Fruit fly (Drosophila melanogaster) whole organism, embryonic: ENCODE data around the gene Men.

Experiments used
- CG10147 ChIP-seq: fragments of 200-800 bp; sonication (Bioruptor generic); optimal IDR thresholded peaks from 2 replicates; lab custom pipeline; 2019; ENCODE audit warnings: missing biosample characterization, mild to moderate bottlenecking, missing genetic modification characterization, moderate library complexity
- CG10431 ChIP-seq: fragments of 200-800 bp; sonication (Bioruptor generic); optimal IDR thresholded peaks from 3 replicates; lab custom pipeline; 2018; ENCODE audit warnings: missing biosample characterization, mild to moderate bottlenecking, missing genetic modification characterization
- CG10979 ChIP-seq: fragments of 200-800 bp; sonication (Bioruptor generic); optimal IDR thresholded peaks from 2 replicates; lab custom pipeline; 2018; ENCODE audit warnings: missing biosample characterization, mild to moderate bottlenecking, missing genetic modification characterization, moderate library complexity
- CG11093 ChIP-seq: fragments of 200-800 bp; sonication (Bioruptor generic); IDR thresholded peaks from 3 replicates; pipeline ENCODE4 v1.3.6; 2022; ENCODE audit warnings: missing biosample characterization, missing genetic modification characterization
- CG13123 ChIP-seq: fragments of 200-800 bp; sonication (Bioruptor generic); optimal IDR thresholded peaks from 2 replicates; lab custom pipeline; 2016; ENCODE audit warnings: missing biosample characterization, missing genetic modification characterization
- CG13296 ChIP-seq: fragments of 200-800 bp; sonication (Bioruptor generic); optimal IDR thresholded peaks from 3 replicates; lab custom pipeline; 2018; ENCODE audit warnings: missing biosample characterization, mild to moderate bottlenecking, missing genetic modification characterization
- CG13424 ChIP-seq: fragments of 200-800 bp; sonication (Bioruptor generic); optimal IDR thresholded peaks from 2 replicates; lab custom pipeline; 2019; ENCODE audit warnings: missing biosample characterization, mild to moderate bottlenecking, missing genetic modification characterization, moderate library complexity
- CG14667 ChIP-seq: fragments of 200-800 bp; sonication (Bioruptor generic); IDR thresholded peaks from 2 replicates; pipeline ENCODE4 v1.3.6; 2022; ENCODE audit warnings: missing biosample characterization, missing genetic modification characterization
- CG14710 ChIP-seq: fragments of 200-800 bp; sonication (Bioruptor generic); optimal IDR thresholded peaks from 3 replicates; lab custom pipeline; 2019; ENCODE audit warnings: missing biosample characterization, mild to moderate bottlenecking, missing genetic modification characterization, moderate library complexity
- CG15514 ChIP-seq: fragments of 200-800 bp; sonication (Bioruptor generic); optimal IDR thresholded peaks from 3 replicates; lab custom pipeline; 2017; ENCODE audit warnings: missing biosample characterization, missing genetic modification characterization, mild to moderate bottlenecking, moderate library complexity, missing genetic modification reagents
- CG2120 ChIP-seq: fragments of 200-800 bp; sonication (Bioruptor generic); optimal IDR thresholded peaks from 3 replicates; lab custom pipeline; 2016; ENCODE audit warnings: missing biosample characterization, missing genetic modification characterization
- CG2875 ChIP-seq: fragments of 200-800 bp; sonication (Bioruptor generic); optimal IDR thresholded peaks from 2 replicates; lab custom pipeline; 2017; ENCODE audit warnings: missing biosample characterization, mild to moderate bottlenecking, missing genetic modification characterization, missing genetic modification reagents
- CG30020 ChIP-seq: fragments of 200-800 bp; optimal IDR thresholded peaks from 2 replicates; lab custom pipeline; 2019; ENCODE audit warnings: missing biosample characterization, mild to moderate bottlenecking, missing genetic modification characterization, moderate library complexity
- CG30431 ChIP-seq: fragments of 200-800 bp; sonication (Bioruptor generic); optimal IDR thresholded peaks from 2 replicates; lab custom pipeline; 2017; ENCODE audit warnings: missing biosample characterization, missing genetic modification characterization
- CG3163 ChIP-seq: fragments of 200-800 bp; sonication (Bioruptor generic); optimal IDR thresholded peaks from 3 replicates; lab custom pipeline; 2016; ENCODE audit warnings: missing biosample characterization, missing genetic modification characterization
- CG32767 ChIP-seq: fragments of 200-800 bp; sonication (Bioruptor generic); IDR thresholded peaks from 2 replicates; pipeline ENCODE4 v1.3.6; 2022; ENCODE audit warnings: missing biosample characterization, missing genetic modification characterization
- CG3995 ChIP-seq: fragments of 200-800 bp; sonication (Bioruptor generic); optimal IDR thresholded peaks from 3 replicates; lab custom pipeline; 2016; ENCODE audit warnings: missing biosample characterization, missing genetic modification characterization
- CG4360 ChIP-seq: fragments of 200-800 bp; sonication (Bioruptor generic); IDR thresholded peaks from 2 replicates; pipeline ENCODE4 v1.3.6; 2022; ENCODE audit warnings: missing biosample characterization, missing genetic modification characterization
- CG43689 ChIP-seq: fragments of 200-800 bp; sonication (Bioruptor generic); IDR thresholded peaks from 2 replicates; pipeline ENCODE4 v1.3.6; 2022; ENCODE audit warnings: missing biosample characterization, missing genetic modification characterization
- CTCF ChIP-seq: fragments of 200-800 bp; sonication (Bioruptor generic); optimal IDR thresholded peaks from 2 replicates; lab custom pipeline; 2017; ENCODE audit warnings: missing biosample characterization, mild to moderate bottlenecking, missing genetic modification characterization, moderate library complexity
- CrebB ChIP-seq: fragments of 200-800 bp; sonication (Bioruptor generic); optimal IDR thresholded peaks from 3 replicates; lab custom pipeline; 2018; ENCODE audit warnings: missing biosample characterization, mild to moderate bottlenecking, missing genetic modification characterization
- Dp ChIP-seq: fragments of 200-800 bp; sonication (Bioruptor generic); optimal IDR thresholded peaks from 2 replicates; lab custom pipeline; 2018; ENCODE audit warnings: missing biosample characterization, mild to moderate bottlenecking, missing genetic modification characterization, moderate library complexity
- Drgx ChIP-seq: fragments of 200-800 bp; sonication (Bioruptor generic); IDR thresholded peaks from 2 replicates; pipeline ENCODE4 v1.3.6; 2022; ENCODE audit warnings: missing biosample characterization, missing genetic modification characterization
- Ets97D ChIP-seq: fragments of 200-800 bp; sonication (Bioruptor generic); optimal IDR thresholded peaks from 3 replicates; lab custom pipeline; 2016; ENCODE audit warnings: missing biosample characterization, missing genetic modification characterization
- HLH4C ChIP-seq: fragments of 200-800 bp; sonication (Bioruptor generic); IDR thresholded peaks from 3 replicates; pipeline ENCODE4 v1.3.6; 2022; ENCODE audit warnings: missing biosample characterization, missing genetic modification characterization; ENCODE audit not compliant: partially characterized antibody
- Hey ChIP-seq: fragments of 200-800 bp; sonication (Bioruptor generic); optimal IDR thresholded peaks from 3 replicates; lab custom pipeline; 2018; ENCODE audit warnings: missing biosample characterization, mild to moderate bottlenecking, missing genetic modification characterization
- Hr39 ChIP-seq: fragments of >200 bp; optimal IDR thresholded peaks from 2 replicates; lab custom pipeline; 2017
- Lim3 ChIP-seq: fragments of 200-800 bp; sonication (Bioruptor generic); IDR thresholded peaks from 2 replicates; pipeline ENCODE4 v1.3.6; 2022; ENCODE audit warnings: missing biosample characterization, missing genetic modification characterization
- MBD-R2 ChIP-seq: fragments of 200-800 bp; sonication (Bioruptor generic); IDR thresholded peaks from 2 replicates; pipeline ENCODE4 v1.3.6; 2022; ENCODE audit warnings: missing biosample characterization, missing genetic modification characterization
- MESR4 ChIP-seq: fragments of 200-800 bp; sonication (Bioruptor generic); optimal IDR thresholded peaks from 2 replicates; lab custom pipeline; 2018; ENCODE audit warnings: missing biosample characterization, mild to moderate bottlenecking, missing genetic modification characterization, moderate library complexity
- Med ChIP-seq: fragments of 200-800 bp; sonication (Bioruptor generic); peaks from one replicate; lab custom pipeline; 2016; ENCODE audit warnings: missing biosample characterization, missing genetic modification characterization, mild to moderate bottlenecking, inconsistent platforms, moderate library complexity
- Oli ChIP-seq: fragments of 200-800 bp; sonication (Bioruptor generic); optimal IDR thresholded peaks from 2 replicates; lab custom pipeline; 2018; ENCODE audit warnings: missing biosample characterization, mild to moderate bottlenecking, missing genetic modification characterization, moderate library complexity
- Rx ChIP-seq: fragments of 200-800 bp; sonication (Bioruptor generic); IDR thresholded peaks from 2 replicates; pipeline ENCODE4 v1.3.6; 2022; ENCODE audit warnings: missing biosample characterization, missing genetic modification characterization
- Ssrp ChIP-seq: fragments of 200-800 bp; sonication (Bioruptor generic); optimal IDR thresholded peaks from 2 replicates; lab custom pipeline; 2018; ENCODE audit warnings: missing biosample characterization, mild to moderate bottlenecking, missing genetic modification characterization, moderate library complexity
- amos ChIP-seq: fragments of 200-800 bp; sonication (Bioruptor generic); IDR thresholded peaks from 2 replicates; pipeline ENCODE4 v1.3.6; 2022; ENCODE audit warnings: missing biosample characterization, missing genetic modification characterization; ENCODE audit not compliant: partially characterized antibody
- caup ChIP-seq: fragments of 200-800 bp; sonication (Bioruptor generic); optimal IDR thresholded peaks from 3 replicates; lab custom pipeline; 2017; ENCODE audit warnings: missing biosample characterization, mild to moderate bottlenecking, missing genetic modification characterization, moderate library complexity; ENCODE audit not compliant: severe bottlenecking
- dpn ChIP-seq, 2 experiments: fragments of 200-800 bp; sonication (Bioruptor generic); optimal IDR thresholded peaks; 3 replicates each; lab custom pipeline; 2016; ENCODE audit warnings: missing biosample characterization in 2 of 2, missing genetic modification characterization in 2 of 2
- gsb ChIP-seq: fragments of 200-800 bp; sonication (Bioruptor generic); IDR thresholded peaks from 2 replicates; pipeline ENCODE4 v1.3.6; 2022; ENCODE audit warnings: missing biosample characterization, missing genetic modification characterization
- gsb-n ChIP-seq: fragments of 200-800 bp; sonication (Bioruptor generic); optimal IDR thresholded peaks from 3 replicates; lab custom pipeline; 2018; ENCODE audit warnings: missing biosample characterization, mild to moderate bottlenecking, missing genetic modification characterization
- ham ChIP-seq: fragments of 200-800 bp; sonication (Bioruptor generic); IDR thresholded peaks from 2 replicates; pipeline ENCODE4 v1.3.6; 2022; ENCODE audit warnings: missing biosample characterization, missing genetic modification characterization
- inv ChIP-seq: fragments of 200-800 bp; sonication (Bioruptor generic); IDR thresholded peaks from 2 replicates; pipeline ENCODE4 v1.3.6; 2022; ENCODE audit warnings: missing biosample characterization, missing genetic modification characterization; ENCODE audit not compliant: partially characterized antibody
- kay ChIP-seq: fragments of 200-800 bp; sonication (Bioruptor generic); optimal IDR thresholded peaks from 2 replicates; lab custom pipeline; 2016; ENCODE audit warnings: missing biosample characterization, missing genetic modification characterization
- lilli ChIP-seq: fragments of 200-800 bp; sonication (Bioruptor generic); optimal IDR thresholded peaks from 3 replicates; lab custom pipeline; 2016; ENCODE audit warnings: missing biosample characterization, missing genetic modification characterization
- lmd ChIP-seq: fragments of 200-800 bp; sonication (Bioruptor generic); IDR thresholded peaks from 2 replicates; pipeline ENCODE4 v1.3.6; 2022; ENCODE audit warnings: missing biosample characterization, missing genetic modification characterization
- maf-S ChIP-seq: fragments of 200-800 bp; sonication (Bioruptor generic); optimal IDR thresholded peaks from 2 replicates; lab custom pipeline; 2016; ENCODE audit warnings: missing biosample characterization, missing genetic modification characterization
- mam ChIP-seq: fragments of 200-800 bp; sonication (Bioruptor generic); optimal IDR thresholded peaks from 3 replicates; lab custom pipeline; 2016; ENCODE audit warnings: missing biosample characterization, missing genetic modification characterization
- pfk ChIP-seq: fragments of 200-800 bp; sonication (Bioruptor generic); optimal IDR thresholded peaks from 2 replicates; lab custom pipeline; 2018; ENCODE audit warnings: missing biosample characterization, mild to moderate bottlenecking, missing genetic modification characterization, moderate library complexity
- pzg ChIP-seq: fragments of 200-800 bp; sonication (Bioruptor generic); optimal IDR thresholded peaks from 3 replicates; lab custom pipeline; 2018; ENCODE audit warnings: missing biosample characterization, mild to moderate bottlenecking, missing genetic modification characterization, moderate library complexity
- tap ChIP-seq: fragments of 200-800 bp; optimal IDR thresholded peaks from 3 replicates; lab custom pipeline; 2019; ENCODE audit warnings: missing biosample characterization, mild to moderate bottlenecking, missing genetic modification characterization, moderate library complexity
- trem ChIP-seq: fragments of 200-800 bp; optimal IDR thresholded peaks from 3 replicates; lab custom pipeline; 2019; ENCODE audit warnings: missing biosample characterization, mild to moderate bottlenecking, missing genetic modification characterization, moderate library complexity
- unpg ChIP-seq: fragments of 200-800 bp; sonication (Bioruptor generic); optimal IDR thresholded peaks from 3 replicates; lab custom pipeline; 2018; ENCODE audit warnings: missing biosample characterization, mild to moderate bottlenecking, missing genetic modification characterization, moderate library complexity

Gene Men

dm6 chr3R:12691422-12692101 is 30.7 kb downstream of the Men start, which contains the start of gene Arp1 (continued):
- TF ChIP-seq CG30020 (tag; lab: Kevin White, UChicago) (peak; percentile 28), CG30431 (GFP tag; lab: Kevin White, UChicago) (no peak), HLH4C (no peak), trem (tag; lab: Kevin White, UChicago) (peak; percentile 50), inv (GFP tag; lab: Robert Waterston, UW) (no peak), Dp (peak; percentile 30), CG10147 (no peak), tap (tag; lab: Kevin White, UChicago) (no peak), ham (GFP tag; lab: Robert Waterston, UW) (no peak), CG10979 (tag; lab: Kevin White, UChicago) (no peak), Rx (no peak), Hey (tag; lab: Kevin White, UChicago) (no peak), pzg (peak; percentile 59), dpn (GFP tag; optimal IDR thresholded peaks at IDR 0.05; lab: Kevin White, UChicago) (no peak), CG2875 (GFP tag; lab: Kevin White, UChicago) (no peak), Ets97D (GFP tag; lab: Kevin White, UChicago) (peak; percentile 2), caup (GFP tag; lab: Kevin White, UChicago) (no peak), Hr39 (lab: Kevin White, UChicago) (no peak), MESR4 (GFP tag; lab: Kevin White, UChicago) (peak; percentile 89), Oli (no peak), CG3163 (GFP tag; lab: Kevin White, UChicago) (no peak), CG14667 (GFP tag; lab: Robert Waterston, UW) (no peak), CG13424 (tag; lab: Kevin White, UChicago) (no peak), CG4360 (GFP tag; lab: Robert Waterston, UW) (no peak), mam (no peak), CTCF (peak; percentile 65), lmd (GFP tag; lab: Robert Waterston, UW) (no peak), CG11093 (GFP tag; lab: Robert Waterston, UW) (no peak), maf-S (GFP tag; lab: Kevin White, UChicago) (no peak), CG10431 (GFP tag; lab: Kevin White, UChicago) (peak; percentile 52), Ssrp (tag; lab: Kevin White, UChicago) (no peak), Drgx (GFP tag; lab: Robert Waterston, UW) (no peak), CG13296 (GFP tag; lab: Kevin White, UChicago) (no peak), CG2120 (GFP tag; lab: Kevin White, UChicago) (no peak), CG43689 (no peak), CG14710 (tag; lab: Kevin White, UChicago) (peak; percentile 54), pfk (GFP tag; lab: Kevin White, UChicago) (no peak), kay (GFP tag; lab: Kevin White, UChicago) (peak; percentile 9), CG32767 (GFP tag; lab: Robert Waterston, UW) (no peak), gsb-n (peak; percentile 13), Lim3 (GFP tag; lab: Robert Waterston, UW) (no peak), CrebB (no peak), CG13123 (GFP tag; lab: Kevin White, UChicago) (no peak), MBD-R2 (GFP tag; lab: Robert Waterston, UW) (peak; percentile 40; the same call in 1 of the 2 replicates), amos (peak; percentile 9; the same call in 1 of the 2 replicates), CG3995 (GFP tag; lab: Kevin White, UChicago) (peak; percentile 15), unpg (GFP tag; lab: Kevin White, UChicago) (no peak), Med (peak; percentile 8), CG15514 (GFP tag; lab: Kevin White, UChicago) (no peak), lilli (no peak), gsb (GFP tag; lab: Robert Waterston, UW) (no peak)
